Fruit fly (Drosophila melanogaster): ENCODE results near the gene CG15747.
A peak's percentile ranks its signal among the peaks of the same experiment; 100 is the strongest.

CG15747 gene

dm6 chrX:13320697-13321445 lies 17.2 kb upstream of the CG15747 start (continued):
- no peak for TF ChIP-seq CG8281 (tag; optimal IDR thresholded peaks at IDR 0.05)
- peak; percentile 39 for TF ChIP-seq CG34376 (GFP tag; optimal IDR thresholded peaks at IDR 0.05)
- no peak for TF ChIP-seq CG18476 (GFP tag; optimal IDR thresholded peaks at IDR 0.05)
- TF ChIP-seq CG13894 (tag; optimal IDR thresholded peaks at IDR 0.05), result no peak
- TF ChIP-seq CG10147 (GFP tag; optimal IDR thresholded peaks at IDR 0.05), result peak; percentile 28
- no peak for TF ChIP-seq Dref (GFP tag; IDR thresholded peaks at IDR 0.05)
- peak; percentile 15; the same call in 1 of the 2 replicates for TF ChIP-seq slbo (GFP tag; IDR thresholded peaks at IDR 0.05)
- peak; percentile 66 for TF ChIP-seq grau (tag; optimal IDR thresholded peaks at IDR 0.05)
- peak; percentile 29 for TF ChIP-seq nmo (GFP tag; optimal IDR thresholded peaks at IDR 0.05)
- TF ChIP-seq Rfx (GFP tag; IDR thresholded peaks at IDR 0.05), result peak; percentile 37; the same call in 1 of the 2 replicates
- 0 out of 2 replicates have a peak, but pooled peaks have one; percentile 33 for TF ChIP-seq al (GFP tag; IDR thresholded peaks at IDR 0.05)
- peak; percentile 58 for TF ChIP-seq CG11504 (tag; optimal IDR thresholded peaks at IDR 0.05)
- TF ChIP-seq CG12104 (GFP tag; optimal IDR thresholded peaks at IDR 0.05), result peak; percentile 36
- no peak for TF ChIP-seq CG34422 (GFP tag; IDR thresholded peaks at IDR 0.05)
- TF ChIP-seq chinmo (GFP tag; IDR thresholded peaks at IDR 0.05; ENCODE audit: partially characterized antibody), result 0 out of 4 replicates have a peak, but pooled peaks have one; percentile 70
- TF ChIP-seq lbe (GFP tag; optimal IDR thresholded peaks at IDR 0.05), result no peak
- TF ChIP-seq CG11723 (GFP tag; optimal IDR thresholded peaks at IDR 0.05), result no peak
- TF ChIP-seq Camta (GFP tag; optimal IDR thresholded peaks at IDR 0.05), result no peak
- peak; percentile 34 for TF ChIP-seq phol (tag; optimal IDR thresholded peaks at IDR 0.05)
- no peak for TF ChIP-seq gro (GFP tag; optimal IDR thresholded peaks at IDR 0.05)
- peak; percentile 38 for TF ChIP-seq CG18599 (GFP tag; optimal IDR thresholded peaks at IDR 0.05)
- TF ChIP-seq sna (GFP tag; IDR thresholded peaks at IDR 0.05; ENCODE audit: partially characterized antibody), result no peak
- TF ChIP-seq CG17186 (GFP tag; optimal IDR thresholded peaks at IDR 0.05), result no peak
- no peak for TF ChIP-seq D19A (tag; optimal IDR thresholded peaks at IDR 0.05)
- peak in 1 of 2 experiments; percentile 25 for TF ChIP-seq dpn (GFP tag; optimal IDR thresholded peaks at IDR 0.05)
- TF ChIP-seq gfzf (GFP tag; optimal IDR thresholded peaks at IDR 0.05), result no peak
- peak; percentile 36 for TF ChIP-seq lab (GFP tag; optimal IDR thresholded peaks at IDR 0.05)
- no peak for TF ChIP-seq fd102C (GFP tag; optimal IDR thresholded peaks at IDR 0.05)
- no peak for TF ChIP-seq salm (tag; optimal IDR thresholded peaks at IDR 0.05)
- TF ChIP-seq otp (GFP tag; IDR thresholded peaks at IDR 0.05), result no peak
- peak; percentile 37 for TF ChIP-seq ind (GFP tag; optimal IDR thresholded peaks at IDR 0.05)
- TF ChIP-seq cwo (GFP tag; optimal IDR thresholded peaks at IDR 0.05), result peak; percentile 46
- no peak for TF ChIP-seq prd (optimal IDR thresholded peaks at IDR 0.05)
- TF ChIP-seq prd (GFP tag; IDR thresholded peaks at IDR 0.05), result peak; percentile 49; the same call in 2 of the 3 replicates
- peak; percentile 17 for TF ChIP-seq Ssrp (tag; optimal IDR thresholded peaks at IDR 0.05)
- TF ChIP-seq MBD-R2 (GFP tag; IDR thresholded peaks at IDR 0.05), result no peak
- no peak for TF ChIP-seq NFAT (GFP tag; IDR thresholded peaks at IDR 0.05)
- TF ChIP-seq crol (GFP tag; IDR thresholded peaks at IDR 0.05), result no peak
- TF ChIP-seq kay (GFP tag; optimal IDR thresholded peaks at IDR 0.05), result no peak
- no peak for TF ChIP-seq Asciz (GFP tag; optimal IDR thresholded peaks at IDR 0.05)
- peak; percentile 42 for TF ChIP-seq Sox102F (GFP tag; optimal IDR thresholded peaks at IDR 0.05)
- peak; percentile 68; the same call in 2 of the 3 replicates for TF ChIP-seq CG17361 (GFP tag; IDR thresholded peaks at IDR 0.05)
- TF ChIP-seq NC2β (GFP tag; optimal IDR thresholded peaks at IDR 0.05), result no peak
- no peak for TF ChIP-seq CG11398 (GFP tag; optimal IDR thresholded peaks at IDR 0.05)
- TF ChIP-seq CG7556 (GFP tag; optimal IDR thresholded peaks at IDR 0.05), result peak; percentile 59
- peak; percentile 30 for TF ChIP-seq CG6854 (GFP tag; optimal IDR thresholded peaks at IDR 0.05)
- peak; percentile 56 for TF ChIP-seq CG10543 (GFP tag; optimal IDR thresholded peaks at IDR 0.05)
- no peak for TF ChIP-seq hkb (optimal IDR thresholded peaks at IDR 0.05)
- TF ChIP-seq hkb (GFP tag; IDR thresholded peaks at IDR 0.05), result no peak
